Fruit fly (Drosophila melanogaster) whole organism, embryonic: ENCODE data around the gene CG7065.

Experiments used
- Awh ChIP-seq: fragments of 200-800 bp; sonication (Bioruptor generic); IDR thresholded peaks from 2 replicates; pipeline ENCODE4, ENCODE4 v1.3.6; 2022; ENCODE audit warnings: missing biosample characterization, missing genetic modification characterization
- CG11398 ChIP-seq: fragments of 200-800 bp; sonication (Bioruptor generic); optimal IDR thresholded peaks from 2 replicates; lab custom pipeline; 2016; ENCODE audit warnings: missing biosample characterization, missing genetic modification characterization
- CG11696 ChIP-seq: fragments of 200-800 bp; sonication (Bioruptor generic); IDR thresholded peaks from 2 replicates; pipeline ENCODE4 v1.3.6; 2022; ENCODE audit warnings: missing biosample characterization, missing genetic modification characterization
- CG15011 ChIP-seq: fragments of 200-800 bp; sonication (Bioruptor generic); optimal IDR thresholded peaks from 3 replicates; lab custom pipeline; 2018; ENCODE audit warnings: missing biosample characterization, mild to moderate bottlenecking, missing genetic modification characterization
- CG15514 ChIP-seq: fragments of 200-800 bp; sonication (Bioruptor generic); optimal IDR thresholded peaks from 3 replicates; lab custom pipeline; 2017; ENCODE audit warnings: missing biosample characterization, missing genetic modification characterization, mild to moderate bottlenecking, moderate library complexity, missing genetic modification reagents
- CG16779 ChIP-seq: fragments of 200-800 bp; sonication (Bioruptor generic); IDR thresholded peaks from 2 replicates; pipeline ENCODE4 v1.3.6; 2022; ENCODE audit warnings: missing biosample characterization, missing genetic modification characterization
- CG17328 ChIP-seq: fragments of 200-800 bp; sonication (Bioruptor generic); IDR thresholded peaks from 2 replicates; pipeline ENCODE4 v1.3.6; 2022; ENCODE audit warnings: missing biosample characterization, missing genetic modification characterization
- CG17361 ChIP-seq: fragments of 200-800 bp; sonication (Bioruptor generic); IDR thresholded peaks from 3 replicates; pipeline ENCODE4 v1.3.6; 2022; ENCODE audit warnings: missing biosample characterization, missing genetic modification characterization
- CG1792 ChIP-seq: fragments of 200-800 bp; sonication (Bioruptor generic); optimal IDR thresholded peaks from 2 replicates; lab custom pipeline; 2016; ENCODE audit warnings: missing biosample characterization, missing genetic modification characterization
- CG2889 ChIP-seq: fragments of 200-800 bp; sonication (Bioruptor generic); IDR thresholded peaks from 3 replicates; pipeline ENCODE4 v1.3.6; 2022; ENCODE audit warnings: missing biosample characterization, missing genetic modification characterization
- CG30020 ChIP-seq: fragments of 200-800 bp; optimal IDR thresholded peaks from 2 replicates; lab custom pipeline; 2019; ENCODE audit warnings: missing biosample characterization, mild to moderate bottlenecking, missing genetic modification characterization, moderate library complexity
- CG30431 ChIP-seq: fragments of 200-800 bp; sonication (Bioruptor generic); optimal IDR thresholded peaks from 2 replicates; lab custom pipeline; 2017; ENCODE audit warnings: missing biosample characterization, missing genetic modification characterization
- CG32532 ChIP-seq: fragments of 200-800 bp; sonication (Bioruptor generic); IDR thresholded peaks from 2 replicates; pipeline ENCODE4 v1.3.6; 2022; ENCODE audit warnings: missing biosample characterization, missing genetic modification characterization
- CG3838 ChIP-seq: fragments of 200-800 bp; sonication (Bioruptor generic); optimal IDR thresholded peaks from 3 replicates; lab custom pipeline; 2016; ENCODE audit warnings: missing biosample characterization, missing genetic modification characterization
- CG4820 ChIP-seq: fragments of 200-800 bp; sonication (Bioruptor generic); optimal IDR thresholded peaks from 3 replicates; lab custom pipeline; 2016; ENCODE audit warnings: missing biosample characterization, missing genetic modification characterization
- CG6765 ChIP-seq: fragments of 200-800 bp; sonication (Bioruptor generic); optimal IDR thresholded peaks from 3 replicates; lab custom pipeline; 2017; ENCODE audit warnings: missing biosample characterization, mild to moderate bottlenecking, missing genetic modification characterization
- CG7839 ChIP-seq: fragments of 200-800 bp; sonication (Bioruptor generic); optimal IDR thresholded peaks from 3 replicates; lab custom pipeline; 2018; ENCODE audit warnings: missing biosample characterization, mild to moderate bottlenecking, missing genetic modification characterization, moderate library complexity
- CG8765 ChIP-seq: fragments of 200-800 bp; sonication (Bioruptor generic); IDR thresholded peaks from 2 replicates; pipeline ENCODE4 v1.3.6; 2022; ENCODE audit warnings: missing biosample characterization, missing genetic modification characterization
- CG9817 ChIP-seq: fragments of 200-800 bp; sonication (Bioruptor generic); optimal IDR thresholded peaks from 2 replicates; lab custom pipeline; 2018; ENCODE audit warnings: missing biosample characterization, mild to moderate bottlenecking, missing genetic modification characterization, moderate library complexity
- CG9876 ChIP-seq: fragments of 200-800 bp; sonication (Bioruptor generic); optimal IDR thresholded peaks from 2 replicates; lab custom pipeline; 2016; ENCODE audit warnings: missing biosample characterization, missing genetic modification characterization
- Chrac-16 ChIP-seq: fragments of 200-800 bp; sonication (Bioruptor generic); optimal IDR thresholded peaks from 3 replicates; lab custom pipeline; 2016; ENCODE audit warnings: missing biosample characterization, missing genetic modification characterization
- CkIIα-i1 ChIP-seq: fragments of 200-800 bp; sonication (Bioruptor generic); IDR thresholded peaks from 2 replicates; pipeline ENCODE4 v1.3.6; 2022; ENCODE audit warnings: missing biosample characterization, missing genetic modification characterization
- D ChIP-seq, 2 experiments: fragments of 200-800 bp in 1 of 2; fragments of >200 bp in 1 of 2; sonication (Bioruptor generic) in 1 of 2; optimal IDR thresholded peaks; 2 replicates in 1 of 2; 3 replicates in 1 of 2; lab custom pipeline; 2017; ENCODE audit warnings: mild to moderate bottlenecking in 1 of 2, missing biosample characterization in 1 of 2, missing genetic modification characterization in 1 of 2, missing genetic modification reagents in 1 of 2
- Dbx ChIP-seq: fragments of 200-800 bp; sonication (Bioruptor generic); IDR thresholded peaks from 3 replicates; pipeline ENCODE4 v1.3.6; 2022; ENCODE audit warnings: missing biosample characterization, missing genetic modification characterization
- Deaf1 ChIP-seq: fragments of 200-800 bp; optimal IDR thresholded peaks from 3 replicates; lab custom pipeline; 2019; ENCODE audit warnings: missing biosample characterization, mild to moderate bottlenecking, missing genetic modification characterization, moderate library complexity
- Dp ChIP-seq: fragments of 200-800 bp; sonication (Bioruptor generic); optimal IDR thresholded peaks from 2 replicates; lab custom pipeline; 2018; ENCODE audit warnings: missing biosample characterization, mild to moderate bottlenecking, missing genetic modification characterization, moderate library complexity
- HmgD ChIP-seq: fragments of 200-800 bp; sonication (Bioruptor generic); optimal IDR thresholded peaks from 3 replicates; lab custom pipeline; 2016; ENCODE audit warnings: missing biosample characterization, missing genetic modification characterization
- Kr ChIP-seq: fragments of 200-800 bp; sonication (Bioruptor generic); optimal IDR thresholded peaks from 2 replicates; lab custom pipeline; 2017; ENCODE audit warnings: missing biosample characterization, mild to moderate bottlenecking, missing genetic modification characterization
- Lhr ChIP-seq: fragments of 200-800 bp; sonication (Bioruptor generic); optimal IDR thresholded peaks from 3 replicates; lab custom pipeline; 2017; ENCODE audit warnings: mild to moderate bottlenecking, missing biosample characterization, missing genetic modification reagents, missing genetic modification characterization
- MTF-1 ChIP-seq: fragments of 200-800 bp; sonication (Bioruptor generic); optimal IDR thresholded peaks from 2 replicates; lab custom pipeline; 2018; ENCODE audit warnings: missing biosample characterization, mild to moderate bottlenecking, missing genetic modification characterization, borderline replicate concordance
- bab2 ChIP-seq: fragments of 200-800 bp; sonication (Bioruptor generic); optimal IDR thresholded peaks from 2 replicates; lab custom pipeline; 2016; ENCODE audit warnings: missing biosample characterization, missing genetic modification characterization
- cas ChIP-seq: fragments of 200-800 bp; sonication (Bioruptor generic); IDR thresholded peaks from 2 replicates; pipeline ENCODE4 v1.3.6; 2022; ENCODE audit warnings: missing biosample characterization, missing genetic modification characterization
- chn ChIP-seq: fragments of 200-800 bp; sonication (Bioruptor generic); optimal IDR thresholded peaks from 2 replicates; lab custom pipeline; 2016; ENCODE audit warnings: missing biosample characterization, missing genetic modification characterization
- fu2 ChIP-seq: fragments of 200-800 bp; sonication (Bioruptor generic); optimal IDR thresholded peaks from 2 replicates; lab custom pipeline; 2016; ENCODE audit warnings: missing biosample characterization, missing genetic modification characterization
- gce ChIP-seq: fragments of 200-800 bp; sonication (Bioruptor generic); IDR thresholded peaks from 3 replicates; pipeline ENCODE4 v1.3.6; 2022; ENCODE audit warnings: missing biosample characterization, missing genetic modification characterization
- gfzf ChIP-seq: fragments of 200-800 bp; sonication (Bioruptor generic); optimal IDR thresholded peaks from 2 replicates; lab custom pipeline; 2016; ENCODE audit warnings: missing biosample characterization, mild to moderate bottlenecking, missing genetic modification characterization, moderate library complexity
- kah ChIP-seq: fragments of 200-800 bp; sonication (Bioruptor generic); optimal IDR thresholded peaks from 2 replicates; lab custom pipeline; 2018; ENCODE audit warnings: missing biosample characterization, mild to moderate bottlenecking, missing genetic modification characterization
- mirr ChIP-seq: fragments of 200-800 bp; sonication (Bioruptor generic); optimal IDR thresholded peaks from 3 replicates; lab custom pipeline; 2018; ENCODE audit warnings: missing biosample characterization, mild to moderate bottlenecking, missing genetic modification characterization
- nerfin-2 ChIP-seq: fragments of 200-800 bp; sonication (Bioruptor generic); IDR thresholded peaks from 2 replicates; pipeline ENCODE4 v1.3.6; 2022; ENCODE audit warnings: missing biosample characterization, missing genetic modification characterization; ENCODE audit not compliant: partially characterized antibody
- odd ChIP-seq: fragments of 200-800 bp; sonication (Bioruptor generic); optimal IDR thresholded peaks from 2 replicates; lab custom pipeline; 2017; ENCODE audit warnings: missing biosample characterization, mild to moderate bottlenecking, missing genetic modification characterization
- org-1 ChIP-seq: fragments of 200-800 bp; sonication (Bioruptor generic); optimal IDR thresholded peaks from 2 replicates; lab custom pipeline; 2017; ENCODE audit warnings: missing biosample characterization, missing genetic modification characterization
- salm ChIP-seq: fragments of 200-800 bp; sonication (Bioruptor generic); optimal IDR thresholded peaks from 2 replicates; lab custom pipeline; 2018; ENCODE audit warnings: missing biosample characterization, mild to moderate bottlenecking, missing genetic modification characterization
- scrt ChIP-seq: fragments of 200-800 bp; sonication (Bioruptor generic); optimal IDR thresholded peaks from 2 replicates; lab custom pipeline; 2018; ENCODE audit warnings: missing biosample characterization, mild to moderate bottlenecking, missing genetic modification characterization, moderate library complexity
- slou ChIP-seq: fragments of 200-800 bp; sonication (Bioruptor generic); optimal IDR thresholded peaks from 3 replicates; lab custom pipeline; 2016; ENCODE audit warnings: missing biosample characterization, missing genetic modification characterization
- so ChIP-seq: fragments of 200-800 bp; sonication (Bioruptor generic); IDR thresholded peaks from 3 replicates; pipeline ENCODE4 v1.3.6; 2022; ENCODE audit warnings: missing biosample characterization, missing genetic modification characterization
- stc ChIP-seq: fragments of 200-800 bp; sonication (Bioruptor generic); IDR thresholded peaks from 2 replicates; pipeline ENCODE4 v1.3.6; 2022; ENCODE audit warnings: missing biosample characterization, missing genetic modification characterization
- tgo ChIP-seq: fragments of 200-800 bp; sonication (Bioruptor generic); IDR thresholded peaks from 3 replicates; pipeline ENCODE4 v1.3.6; 2022; ENCODE audit warnings: missing biosample characterization, missing genetic modification characterization
- tll ChIP-seq, 2 experiments: fragments of 200-800 bp in 1 of 2; fragments of >200 bp in 1 of 2; sonication (Bioruptor generic) in 1 of 2; optimal IDR thresholded peaks; 2 replicates each; lab custom pipeline; 2017 to 2019; ENCODE audit warnings: missing biosample characterization in 2 of 2, missing genetic modification characterization in 2 of 2, mild to moderate bottlenecking in 1 of 2, moderate library complexity in 1 of 2
- tup ChIP-seq: fragments of 200-800 bp; sonication (Bioruptor generic); optimal IDR thresholded peaks from 2 replicates; lab custom pipeline; 2016; ENCODE audit warnings: missing biosample characterization, mild to moderate bottlenecking, missing genetic modification characterization, moderate library complexity
- twi ChIP-seq: fragments of 200-800 bp; optimal IDR thresholded peaks from 2 replicates; lab custom pipeline; 2019; ENCODE audit warnings: missing biosample characterization, mild to moderate bottlenecking, missing genetic modification characterization, moderate library complexity

The CG7065 gene

DNA sequence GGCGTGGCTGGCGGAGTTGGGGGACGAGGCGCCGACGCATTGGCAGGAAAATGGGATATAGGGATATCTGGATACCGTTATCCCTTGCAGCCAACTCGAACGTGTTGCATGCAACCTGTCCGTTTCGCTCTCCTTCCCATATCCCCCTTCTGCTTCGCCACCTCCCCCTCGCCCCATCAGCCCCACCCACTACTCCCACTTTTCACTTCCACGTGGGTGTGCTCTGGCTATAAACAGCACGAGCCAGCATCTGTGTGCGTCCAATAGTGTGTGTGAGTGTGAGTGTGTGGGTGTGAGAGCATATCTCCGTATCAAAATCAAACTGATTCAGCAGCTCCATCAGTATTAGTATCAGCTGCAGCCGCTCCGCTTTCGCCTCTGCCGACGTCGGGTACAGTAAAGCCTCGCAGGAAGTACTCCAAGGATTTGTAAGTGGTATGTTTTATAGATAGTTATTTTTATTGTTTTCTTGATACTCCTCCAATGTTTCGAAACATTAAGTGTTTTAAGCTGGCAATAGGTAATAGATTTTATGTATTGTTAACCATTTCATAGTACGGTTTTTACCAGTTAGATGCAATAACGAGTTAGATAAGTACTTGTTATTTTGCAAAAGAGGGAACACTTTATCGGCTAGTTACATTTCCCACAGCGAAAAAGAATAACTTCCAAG is 23.2 kb upstream of the CG7065 start (continued):
- TF ChIP-seq tgo (GFP tag; lab: Robert Waterston, UW) (no peak), Kr (GFP tag; lab: Kevin White, UChicago) (no peak), twi (tag; lab: Kevin White, UChicago) (no peak), Chrac-16 (no peak), CG16779 (GFP tag; lab: Robert Waterston, UW) (no peak), CG11696 (GFP tag; lab: Robert Waterston, UW) (no peak), odd (GFP tag; lab: Kevin White, UChicago) (no peak), CG7839 (peak; percentile 65), chn (GFP tag; lab: Kevin White, UChicago) (no peak), gfzf (no peak), fu2 (no peak), CG17361 (no peak; the same call in 1 of the 3 replicates), CG15011 (GFP tag; lab: Kevin White, UChicago) (peak; percentile 10), stc (GFP tag; lab: Robert Waterston, UW) (no peak), Dp (GFP tag; lab: Kevin White, UChicago) (no peak), CG9876 (no peak), CG2889 (GFP tag; lab: Robert Waterston, UW) (no peak), CG30431 (GFP tag; lab: Kevin White, UChicago) (no peak), CG32532 (GFP tag; lab: Robert Waterston, UW) (no peak), tup (no peak), salm (no peak), Awh (no peak), CG4820 (peak; percentile 36), CG30020 (tag; lab: Kevin White, UChicago) (no peak), CG6765 (GFP tag; lab: Kevin White, UChicago) (no peak), CG9817 (no peak), nerfin-2 (GFP tag; lab: Robert Waterston, UW) (no peak), gce (no peak), bab2 (GFP tag; lab: Kevin White, UChicago) (no peak), Lhr (GFP tag; lab: Kevin White, UChicago) (no peak), kah (GFP tag; lab: Kevin White, UChicago) (peak; percentile 3), MTF-1 (GFP tag; lab: Kevin White, UChicago) (no peak), Dbx (GFP tag; lab: Robert Waterston, UW) (no peak), Deaf1 (tag; lab: Kevin White, UChicago) (peak; percentile 21), CG3838 (GFP tag; lab: Kevin White, UChicago) (no peak), D (optimal IDR thresholded peaks at IDR 0.05; lab: Kevin White, UChicago) (no peak), D (GFP tag; optimal IDR thresholded peaks at IDR 0.05; lab: Kevin White, UChicago) (peak; percentile 59), HmgD (GFP tag; lab: Kevin White, UChicago) (no peak), mirr (no peak), slou (GFP tag; lab: Kevin White, UChicago) (no peak), CG11398 (GFP tag; lab: Kevin White, UChicago) (no peak), CG17328 (GFP tag; lab: Robert Waterston, UW) (no peak), CG15514 (GFP tag; lab: Kevin White, UChicago) (peak; percentile 37), tll (GFP tag; optimal IDR thresholded peaks at IDR 0.05; lab: Kevin White, UChicago) (no peak), CkIIα-i1 (GFP tag; lab: Robert Waterston, UW) (no peak), scrt (peak; percentile 12), CG8765 (GFP tag; lab: Robert Waterston, UW) (no peak), CG1792 (GFP tag; lab: Kevin White, UChicago) (peak; percentile 14), so (GFP tag; lab: Robert Waterston, UW) (peak; percentile 32; the same call in 1 of the 3 replicates), cas (GFP tag; lab: Robert Waterston, UW) (no peak), org-1 (GFP tag; lab: Kevin White, UChicago) (no peak)
